Fruit fly (Drosophila melanogaster) whole organism, embryonic: ENCODE data around the gene CG5390.

Source experiments
- Adf1 ChIP-seq: fragments of 200-800 bp; sonication (Bioruptor generic); IDR thresholded peaks from 2 replicates; pipeline ENCODE4 v1.3.6; 2022; ENCODE audit warnings: missing biosample characterization, missing genetic modification characterization
- Bgb ChIP-seq: fragments of 200-800 bp; sonication (Bioruptor generic); IDR thresholded peaks from 2 replicates; pipeline ENCODE4 v1.3.6; 2022; ENCODE audit warnings: missing biosample characterization, missing genetic modification characterization; ENCODE audit not compliant: partially characterized antibody
- CG12219 ChIP-seq: fragments of 200-800 bp; sonication (Bioruptor generic); optimal IDR thresholded peaks from 3 replicates; lab custom pipeline; 2018; ENCODE audit warnings: missing biosample characterization, mild to moderate bottlenecking, missing genetic modification characterization
- CG13287 ChIP-seq: fragments of 200-800 bp; sonication (Bioruptor generic); IDR thresholded peaks from 2 replicates; pipeline ENCODE4 v1.3.6; 2022; ENCODE audit warnings: missing biosample characterization, missing genetic modification characterization; ENCODE audit not compliant: partially characterized antibody
- CG14710 ChIP-seq: fragments of 200-800 bp; sonication (Bioruptor generic); optimal IDR thresholded peaks from 3 replicates; lab custom pipeline; 2019; ENCODE audit warnings: missing biosample characterization, mild to moderate bottlenecking, missing genetic modification characterization, moderate library complexity
- CG1603 ChIP-seq: fragments of 200-800 bp; sonication (Bioruptor generic); optimal IDR thresholded peaks from 2 replicates; lab custom pipeline; 2019; ENCODE audit warnings: missing biosample characterization, mild to moderate bottlenecking, missing genetic modification characterization, moderate library complexity
- CG16813 ChIP-seq: fragments of 200-800 bp; sonication (Bioruptor generic); IDR thresholded peaks from 3 replicates; pipeline ENCODE4 v1.3.6; 2022; ENCODE audit warnings: missing biosample characterization, missing genetic modification characterization; ENCODE audit not compliant: partially characterized antibody
- CG17359 ChIP-seq: fragments of 200-800 bp; sonication (Bioruptor generic); optimal IDR thresholded peaks from 3 replicates; lab custom pipeline; 2018; ENCODE audit warnings: missing biosample characterization, mild to moderate bottlenecking, missing genetic modification characterization, moderate library complexity
- CG2712 ChIP-seq: fragments of 200-800 bp; optimal IDR thresholded peaks from 3 replicates; lab custom pipeline; 2019; ENCODE audit warnings: missing biosample characterization, mild to moderate bottlenecking, missing genetic modification characterization, moderate library complexity
- CG31224 ChIP-seq: fragments of 200-800 bp; sonication (Bioruptor generic); IDR thresholded peaks from 2 replicates; pipeline ENCODE4 v1.3.6; 2022; ENCODE audit warnings: missing biosample characterization, missing genetic modification characterization
- CG31365 ChIP-seq: fragments of 200-800 bp; sonication (Bioruptor generic); optimal IDR thresholded peaks from 2 replicates; lab custom pipeline; 2018; ENCODE audit warnings: missing biosample characterization, mild to moderate bottlenecking, missing genetic modification characterization
- CG34376 ChIP-seq: fragments of 200-800 bp; sonication (Bioruptor generic); optimal IDR thresholded peaks from 2 replicates; lab custom pipeline; 2018; ENCODE audit warnings: missing biosample characterization, mild to moderate bottlenecking, missing genetic modification characterization
- CG34422 ChIP-seq: fragments of 200-800 bp; sonication (Bioruptor generic); IDR thresholded peaks from 3 replicates; pipeline ENCODE4 v1.3.6; 2022; ENCODE audit warnings: missing biosample characterization, missing genetic modification characterization
- CG4282 ChIP-seq: fragments of 200-800 bp; sonication (Bioruptor generic); optimal IDR thresholded peaks from 2 replicates; lab custom pipeline; 2016; ENCODE audit warnings: missing biosample characterization, missing genetic modification characterization
- CG4360 ChIP-seq: fragments of 200-800 bp; sonication (Bioruptor generic); IDR thresholded peaks from 2 replicates; pipeline ENCODE4 v1.3.6; 2022; ENCODE audit warnings: missing biosample characterization, missing genetic modification characterization
- CG5245 ChIP-seq: fragments of 200-800 bp; sonication (Bioruptor generic); optimal IDR thresholded peaks from 3 replicates; lab custom pipeline; 2016; ENCODE audit warnings: missing biosample characterization, missing genetic modification characterization
- CG7928 ChIP-seq: fragments of 200-800 bp; sonication (Bioruptor generic); optimal IDR thresholded peaks from 2 replicates; lab custom pipeline; 2017; ENCODE audit warnings: missing biosample characterization, mild to moderate bottlenecking, missing genetic modification characterization
- CG8765 ChIP-seq: fragments of 200-800 bp; sonication (Bioruptor generic); IDR thresholded peaks from 2 replicates; pipeline ENCODE4 v1.3.6; 2022; ENCODE audit warnings: missing biosample characterization, missing genetic modification characterization
- CG9609 ChIP-seq: fragments of 200-800 bp; sonication (Bioruptor generic); optimal IDR thresholded peaks from 3 replicates; lab custom pipeline; 2016; ENCODE audit warnings: missing biosample characterization, missing genetic modification characterization
- Dip3 ChIP-seq: fragments of 200-800 bp; sonication (Bioruptor generic); optimal IDR thresholded peaks from 3 replicates; lab custom pipeline; 2016; ENCODE audit warnings: missing biosample characterization, missing genetic modification characterization
- Doc3 ChIP-seq: fragments of 200-800 bp; sonication (Bioruptor generic); IDR thresholded peaks from 3 replicates; pipeline ENCODE4 v1.3.6; 2022; ENCODE audit warnings: missing biosample characterization, missing genetic modification characterization; ENCODE audit not compliant: partially characterized antibody
- E2f2 ChIP-seq: fragments of 200-800 bp; sonication (Bioruptor generic); IDR thresholded peaks from 2 replicates; pipeline ENCODE4 v1.3.6; 2022; ENCODE audit warnings: missing biosample characterization, missing genetic modification characterization
- HmgD ChIP-seq: fragments of 200-800 bp; sonication (Bioruptor generic); optimal IDR thresholded peaks from 3 replicates; lab custom pipeline; 2016; ENCODE audit warnings: missing biosample characterization, missing genetic modification characterization
- Hr3 ChIP-seq: fragments of 200-800 bp; sonication (Bioruptor generic); optimal IDR thresholded peaks from 3 replicates; lab custom pipeline; 2016; ENCODE audit warnings: missing biosample characterization, missing genetic modification characterization
- MBD-R2 ChIP-seq: fragments of 200-800 bp; sonication (Bioruptor generic); IDR thresholded peaks from 2 replicates; pipeline ENCODE4 v1.3.6; 2022; ENCODE audit warnings: missing biosample characterization, missing genetic modification characterization
- Optix ChIP-seq: fragments of 200-800 bp; sonication (Bioruptor generic); IDR thresholded peaks from 3 replicates; pipeline ENCODE4 v1.3.6; 2022; ENCODE audit warnings: missing biosample characterization, missing genetic modification characterization
- Poxn ChIP-seq: fragments of 200-800 bp; sonication (Bioruptor generic); IDR thresholded peaks from 2 replicates; pipeline ENCODE4 v1.3.6; 2022; ENCODE audit warnings: missing biosample characterization, missing genetic modification characterization
- Scr ChIP-seq: fragments of 200-800 bp; sonication (Bioruptor generic); IDR thresholded peaks from 2 replicates; pipeline ENCODE4 v1.3.6; 2022; ENCODE audit warnings: missing biosample characterization, missing genetic modification characterization; ENCODE audit not compliant: partially characterized antibody
- Spps ChIP-seq: fragments of 200-800 bp; sonication (Bioruptor generic); optimal IDR thresholded peaks from 2 replicates; lab custom pipeline; 2018; ENCODE audit warnings: missing biosample characterization, mild to moderate bottlenecking, missing genetic modification characterization
- YL-1 ChIP-seq: fragments of 200-800 bp; sonication (Bioruptor generic); optimal IDR thresholded peaks from 3 replicates; lab custom pipeline; 2017; ENCODE audit warnings: missing biosample characterization, mild to moderate bottlenecking, missing genetic modification characterization
- ab ChIP-seq: fragments of 200-800 bp; sonication (Bioruptor generic); optimal IDR thresholded peaks from 2 replicates; lab custom pipeline; 2016; ENCODE audit warnings: missing biosample characterization, missing genetic modification characterization
- bcd ChIP-seq: fragments of 200-800 bp; sonication (Bioruptor generic); optimal IDR thresholded peaks from 2 replicates; lab custom pipeline; 2017; ENCODE audit warnings: missing biosample characterization, mild to moderate bottlenecking, missing genetic modification characterization
- cad ChIP-seq: fragments of >200 bp; optimal IDR thresholded peaks from 2 replicates; lab custom pipeline; 2017; ENCODE audit warnings: missing biosample characterization, missing genetic modification characterization
- corto ChIP-seq: fragments of 200-800 bp; sonication (Bioruptor generic); optimal IDR thresholded peaks from 2 replicates; lab custom pipeline; 2016; ENCODE audit warnings: missing biosample characterization, mild to moderate bottlenecking, missing genetic modification characterization, moderate library complexity
- croc ChIP-seq: fragments of 200-800 bp; sonication (Bioruptor generic); conservative IDR thresholded peaks from 3 replicates; pipeline ENCODE4 v1.3.6; 2022; ENCODE audit warnings: missing biosample characterization, missing genetic modification characterization
- danr ChIP-seq: fragments of 200-800 bp; sonication (Bioruptor generic); IDR thresholded peaks from 2 replicates; pipeline ENCODE4 v1.3.6; 2022; ENCODE audit warnings: missing biosample characterization, missing genetic modification characterization
- emc ChIP-seq: fragments of 200-800 bp; sonication (Bioruptor generic); optimal IDR thresholded peaks from 2 replicates; lab custom pipeline; 2016; ENCODE audit warnings: missing biosample characterization, missing genetic modification characterization
- exex ChIP-seq: fragments of 200-800 bp; sonication (Bioruptor generic); optimal IDR thresholded peaks from 4 replicates; lab custom pipeline; 2018; ENCODE audit warnings: missing biosample characterization, mild to moderate bottlenecking, missing genetic modification characterization, moderate library complexity
- her ChIP-seq: fragments of 200-800 bp; sonication (Bioruptor generic); optimal IDR thresholded peaks from 2 replicates; lab custom pipeline; 2016; ENCODE audit warnings: missing biosample characterization, missing genetic modification characterization
- jumu ChIP-seq: fragments of 200-800 bp; sonication (Bioruptor generic); optimal IDR thresholded peaks from 3 replicates; lab custom pipeline; 2016; ENCODE audit warnings: missing biosample characterization, missing genetic modification characterization
- org-1 ChIP-seq: fragments of 200-800 bp; sonication (Bioruptor generic); optimal IDR thresholded peaks from 2 replicates; lab custom pipeline; 2017; ENCODE audit warnings: missing biosample characterization, missing genetic modification characterization
- pfk ChIP-seq: fragments of 200-800 bp; sonication (Bioruptor generic); optimal IDR thresholded peaks from 2 replicates; lab custom pipeline; 2018; ENCODE audit warnings: missing biosample characterization, mild to moderate bottlenecking, missing genetic modification characterization, moderate library complexity
- pnt ChIP-seq: fragments of 200-800 bp; sonication (Bioruptor generic); optimal IDR thresholded peaks from 3 replicates; lab custom pipeline; 2016; ENCODE audit warnings: missing biosample characterization, missing genetic modification characterization
- pros ChIP-seq: fragments of 200-800 bp; sonication (Bioruptor generic); optimal IDR thresholded peaks from 3 replicates; lab custom pipeline; 2019; ENCODE audit warnings: missing biosample characterization, mild to moderate bottlenecking, missing genetic modification characterization, moderate library complexity
- pzg ChIP-seq: fragments of 200-800 bp; sonication (Bioruptor generic); optimal IDR thresholded peaks from 3 replicates; lab custom pipeline; 2018; ENCODE audit warnings: missing biosample characterization, mild to moderate bottlenecking, missing genetic modification characterization, moderate library complexity
- rib ChIP-seq: fragments of 200-800 bp; sonication (Bioruptor generic); IDR thresholded peaks from 2 replicates; pipeline ENCODE4 v1.3.6; 2022; ENCODE audit warnings: missing biosample characterization, missing genetic modification characterization
- row ChIP-seq: fragments of 200-800 bp; sonication (Bioruptor generic); IDR thresholded peaks from 3 replicates; pipeline ENCODE4 v1.3.6; 2022; ENCODE audit warnings: missing biosample characterization, missing genetic modification characterization
- sens-2 ChIP-seq: fragments of 200-800 bp; sonication (Bioruptor generic); IDR thresholded peaks from 2 replicates; pipeline ENCODE4 v1.3.6; 2022; ENCODE audit warnings: missing biosample characterization, missing genetic modification characterization
- sisA ChIP-seq: fragments of 200-800 bp; sonication (Bioruptor generic); IDR thresholded peaks from 2 replicates; pipeline ENCODE4 v1.3.6; 2022; ENCODE audit warnings: missing biosample characterization, missing genetic modification characterization
- stwl ChIP-seq: fragments of 200-800 bp; sonication (Bioruptor generic); optimal IDR thresholded peaks from 3 replicates; lab custom pipeline; 2018; ENCODE audit warnings: missing biosample characterization, mild to moderate bottlenecking, missing genetic modification characterization, moderate library complexity
- trem ChIP-seq: fragments of 200-800 bp; optimal IDR thresholded peaks from 3 replicates; lab custom pipeline; 2019; ENCODE audit warnings: missing biosample characterization, mild to moderate bottlenecking, missing genetic modification characterization, moderate library complexity
- zf30C ChIP-seq: fragments of 200-800 bp; sonication (Bioruptor generic); optimal IDR thresholded peaks from 3 replicates; lab custom pipeline; 2018; ENCODE audit warnings: missing biosample characterization, mild to moderate bottlenecking, missing genetic modification characterization

The CG5390 gene

DNA sequence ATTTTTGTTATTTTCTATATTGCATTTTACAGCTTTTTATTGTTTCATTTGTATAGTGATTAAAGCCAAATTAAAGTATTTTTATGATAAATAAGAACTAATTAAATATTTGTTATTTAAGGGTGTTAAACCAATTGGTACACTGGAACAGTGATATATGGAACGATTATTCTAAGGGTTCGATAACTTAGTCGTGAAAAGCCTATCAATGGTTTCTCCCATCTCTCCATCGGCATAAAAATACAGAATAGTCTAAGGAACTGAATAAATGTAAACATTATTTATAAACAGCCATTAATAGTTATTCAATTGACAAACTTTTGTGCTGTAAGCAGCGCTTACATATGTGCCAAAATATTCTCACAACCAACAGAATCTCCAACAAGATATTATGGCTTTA lies 41.3 kb downstream of the CG5390 start, which contains the start of gene Mob3 (continued):
- peak; percentile 37 for TF ChIP-seq pzg
- no peak for TF ChIP-seq danr (GFP tag; lab: Robert Waterston, UW)
- no peak for TF ChIP-seq Adf1 (GFP tag; lab: Robert Waterston, UW)
- TF ChIP-seq sisA (GFP tag; lab: Robert Waterston, UW) = no peak
- no peak for TF ChIP-seq sens-2 (GFP tag; lab: Robert Waterston, UW)
- TF ChIP-seq CG8765 (GFP tag; lab: Robert Waterston, UW) = no peak
- TF ChIP-seq zf30C (GFP tag; lab: Kevin White, UChicago) = no peak
- TF ChIP-seq ab = no peak
- TF ChIP-seq CG31224 (GFP tag; lab: Robert Waterston, UW) = no peak
- no peak for TF ChIP-seq CG9609
- peak; percentile 68 for TF ChIP-seq MBD-R2 (GFP tag; lab: Robert Waterston, UW)
- TF ChIP-seq CG34376 (GFP tag; lab: Kevin White, UChicago) = peak; percentile 0
- TF ChIP-seq Dip3 (GFP tag; lab: Kevin White, UChicago) = no peak
- peak; percentile 58 for TF ChIP-seq Scr (GFP tag; lab: Robert Waterston, UW)
- TF ChIP-seq cad = no peak
- no peak for TF ChIP-seq rib (GFP tag; lab: Robert Waterston, UW)
- no peak for TF ChIP-seq CG4360
- TF ChIP-seq pfk = peak; percentile 95
- no peak for TF ChIP-seq CG14710 (tag; lab: Kevin White, UChicago)
- no peak for TF ChIP-seq CG31365 (tag; lab: Kevin White, UChicago)
- TF ChIP-seq stwl (tag; lab: Kevin White, UChicago) = peak; percentile 30
- no peak for TF ChIP-seq Optix (GFP tag; lab: Robert Waterston, UW)
- no peak for TF ChIP-seq HmgD (GFP tag; lab: Kevin White, UChicago)
- no peak for TF ChIP-seq Hr3 (GFP tag; lab: Kevin White, UChicago)
- TF ChIP-seq CG1603 (tag; lab: Kevin White, UChicago) = peak; percentile 82
- peak; percentile 54; the same call in 1 of the 2 replicates for TF ChIP-seq Bgb (GFP tag; lab: Robert Waterston, UW)
- no peak for TF ChIP-seq CG5245 (GFP tag; lab: Kevin White, UChicago)
- no peak for TF ChIP-seq Poxn (GFP tag; lab: Robert Waterston, UW)
- no peak for TF ChIP-seq Doc3 (GFP tag; lab: Robert Waterston, UW)
- TF ChIP-seq CG12219 (GFP tag; lab: Kevin White, UChicago) = no peak
- no peak for TF ChIP-seq emc (GFP tag; lab: Kevin White, UChicago)
- no peak for TF ChIP-seq bcd
- no peak for TF ChIP-seq E2f2
- TF ChIP-seq pnt (GFP tag; lab: Kevin White, UChicago) = no peak
- no peak for TF ChIP-seq pros (GFP tag; lab: Kevin White, UChicago)
- no peak for TF ChIP-seq exex (tag; lab: Kevin White, UChicago)
- peak; percentile 42; the same call in 1 of the 3 replicates for TF ChIP-seq row
- no peak; the same call in 2 of the 3 replicates for TF ChIP-seq CG16813 (GFP tag; lab: Robert Waterston, UW)
- TF ChIP-seq her (GFP tag; lab: Kevin White, UChicago) = no peak
- TF ChIP-seq CG34422 = no peak; the same call in 2 of the 3 replicates
- TF ChIP-seq trem (tag; lab: Kevin White, UChicago) = peak; percentile 23
- peak; percentile 65 for TF ChIP-seq CG13287 (GFP tag; lab: Robert Waterston, UW)
- peak; percentile 22 for TF ChIP-seq CG2712 (tag; lab: Kevin White, UChicago)
- TF ChIP-seq org-1 (GFP tag; lab: Kevin White, UChicago) = no peak
- TF ChIP-seq Spps (tag; lab: Kevin White, UChicago) = no peak
- no peak for TF ChIP-seq jumu (GFP tag; lab: Kevin White, UChicago)
- no peak for TF ChIP-seq croc (GFP tag; lab: Robert Waterston, UW)
- TF ChIP-seq YL-1 (GFP tag; lab: Kevin White, UChicago) = peak; percentile 53
- TF ChIP-seq CG17359 (tag; lab: Kevin White, UChicago) = no peak
- no peak for TF ChIP-seq corto (GFP tag; lab: Kevin White, UChicago)
- TF ChIP-seq CG4282 (GFP tag; lab: Kevin White, UChicago) = no peak
- TF ChIP-seq CG7928 (GFP tag; lab: Kevin White, UChicago) = no peak
